Worm (Caenorhabditis elegans) whole organism, L4/young adult: Measurements from ENCODE around the gene dnj-14.

Experiments
- dao-5 ChIP-seq: sonication (generic microtip); optimal IDR thresholded peaks from 2 replicates; lab custom pipeline; 2016; ENCODE audit warnings: missing genotype, missing genetic modification characterization, moderate library complexity, missing compliant biosample characterization
- him-1 ChIP-seq: sonication (generic microtip); optimal IDR thresholded peaks from 2 replicates; lab custom pipeline; 2016; ENCODE audit warnings: missing genotype, missing genetic modification reagents, missing genetic modification characterization, missing compliant biosample characterization

- TF ChIP-seq dao-5 (no peak), him-1 (no peak)
These were observed 15.8 kb upstream of the dnj-14 start, which contains the start of gene acc-3 for ce11 chrX:4727388-4727787.
